Worm (Caenorhabditis elegans): Measurements from ENCODE around the gene fbxc-49.
"Not testable (repeated sequence)": the region's sequence is repeated elsewhere in the genome, so short reads cannot be mapped to it uniquely, and the experiment has no call there.

Gene fbxc-49

ce11 chrII:2046556-2046955 lies 37.4 kb upstream of the fbxc-49 start, which contains the start of gene math-1:
TSS of gene math-1 (minus strand) at chrII:2046656.
- TF ChIP-seq sox-4 (tag; optimal IDR thresholded peaks at IDR 0.05); ceh-63 (GFP tag; optimal IDR thresholded peaks at IDR 0.05); elt-3 (tag; optimal IDR thresholded peaks at IDR 0.05): not testable (repeated sequence)

ce11 chrII:2051372-2051771 lies 32.6 kb upstream of the fbxc-49 start, which contains the start of gene fbxb-35:
TSS of gene fbxb-35 (plus strand) at chrII:2051672.
- TF ChIP-seq aly-2 (tag; optimal IDR thresholded peaks at IDR 0.05) (no peak), dsc-1 (tag; optimal IDR thresholded peaks at IDR 0.05) (no peak), mef-2 (tag; optimal IDR thresholded peaks at IDR 0.05) (no peak), egl-13 (tag; optimal IDR thresholded peaks at IDR 0.05) (no peak), efl-1 (optimal IDR thresholded peaks at IDR 0.05) (no peak), efl-1 (GFP tag; optimal IDR thresholded peaks at IDR 0.05 in 1 of 2) (peak in 1 of 2 experiments; percentile 77)

DNA sequence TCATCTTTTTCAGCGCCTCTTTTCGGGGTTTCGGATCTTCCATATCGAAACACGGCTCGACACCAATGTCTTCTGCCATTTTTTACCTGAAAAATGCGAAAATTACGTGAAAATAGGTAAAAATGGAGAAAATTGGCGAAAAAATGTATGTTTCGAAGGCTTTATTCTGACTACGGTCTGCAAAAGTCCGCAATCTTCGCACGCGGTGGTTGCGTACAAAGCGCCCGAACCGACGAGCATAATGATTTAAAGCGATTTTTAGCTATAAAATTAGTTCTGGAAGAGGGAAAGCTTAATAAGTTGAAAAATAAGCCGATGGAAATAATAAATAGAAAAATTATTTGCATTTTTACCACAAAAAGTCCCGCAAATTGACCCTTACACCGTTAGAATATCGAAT lies 24.9 kb upstream of the fbxc-49 start, which contains the start of gene F07E5.5:
F07E5.5 (minus strand) TSS at position 86 of the 400 bp plus-strand sequence.
- TF ChIP-seq C04F5.9 (tag; optimal IDR thresholded peaks at IDR 0.05), result no peak
- TF ChIP-seq nhr-20 (tag; optimal IDR thresholded peaks at IDR 0.05), result no peak
- TF ChIP-seq fkh-4 (tag; optimal IDR thresholded peaks at IDR 0.05; ENCODE audit: borderline replicate concordance), result no peak
- TF ChIP-seq sox-4 (tag; optimal IDR thresholded peaks at IDR 0.05), result no peak
- TF ChIP-seq ztf-11 (tag; optimal IDR thresholded peaks at IDR 0.05), result no peak
- TF ChIP-seq nhr-76 (tag; optimal IDR thresholded peaks at IDR 0.05), result no peak
- peak; percentile 28 for TF ChIP-seq elt-2 (tag; optimal IDR thresholded peaks at IDR 0.05)
- no peak for TF ChIP-seq pqm-1 (tag; optimal IDR thresholded peaks at IDR 0.05)
- peak; percentile 27 for TF ChIP-seq vab-15 (tag; optimal IDR thresholded peaks at IDR 0.05)
- no peak for TF ChIP-seq ama-1 (optimal IDR thresholded peaks at IDR 0.05)
- TF ChIP-seq efl-1 (optimal IDR thresholded peaks at IDR 0.05), result peak; percentile 75 to 78
- peak; percentile 75 to 97 for TF ChIP-seq efl-1 (GFP tag; optimal IDR thresholded peaks at IDR 0.05 in 1 of 2)
- TF ChIP-seq nhr-85 (tag), result peak; percentile 68
- no peak for TF ChIP-seq snu-23 (GFP tag; optimal IDR thresholded peaks at IDR 0.05)
- TF ChIP-seq snpc-4 (tag; optimal IDR thresholded peaks at IDR 0.05), result peak; percentile 23
- TF ChIP-seq hlh-17 (GFP tag; optimal IDR thresholded peaks at IDR 0.05; ENCODE audit: borderline replicate concordance), result no peak
- peak; percentile 54 to 78 (median 74) for TF ChIP-seq dpl-1 (GFP tag; optimal IDR thresholded peaks at IDR 0.05)
- TF ChIP-seq nhr-47 (tag; optimal IDR thresholded peaks at IDR 0.05), result no peak
- no peak for TF ChIP-seq pag-3 (tag; optimal IDR thresholded peaks at IDR 0.05; ENCODE audit: borderline replicate concordance, insufficient read depth)
- TF ChIP-seq fkh-8 (tag; optimal IDR thresholded peaks at IDR 0.05), result peak; percentile 43
- TF ChIP-seq ceh-82 (tag; optimal IDR thresholded peaks at IDR 0.05), result peak; percentile 19 to 66 (median 64)
- peak; percentile 45 for TF ChIP-seq xbp-1 (tag; optimal IDR thresholded peaks at IDR 0.05)
- no peak for TF ChIP-seq Y116A8C.19 (tag; optimal IDR thresholded peaks at IDR 0.05; ENCODE audit: borderline replicate concordance)
- TF ChIP-seq unc-130 (tag; optimal IDR thresholded peaks at IDR 0.05), result peak; percentile 79
- no peak for TF ChIP-seq aly-2 (tag; optimal IDR thresholded peaks at IDR 0.05)
- TF ChIP-seq sptf-1 (tag; optimal IDR thresholded peaks at IDR 0.05), result no peak
- TF ChIP-seq grh-1 (GFP tag; IDR thresholded peaks at IDR 0.05), result no peak
- TF ChIP-seq irx-1 (tag; optimal IDR thresholded peaks at IDR 0.05), result no peak
- peak; percentile 49 for TF ChIP-seq nhr-19 (GFP tag; conservative IDR thresholded peaks at IDR 0.05)
- no peak for TF ChIP-seq ceh-90 (tag; optimal IDR thresholded peaks at IDR 0.05)
- peak; percentile 10 for TF ChIP-seq unc-86 (tag; optimal IDR thresholded peaks at IDR 0.05)
- TF ChIP-seq lir-3 (tag; optimal IDR thresholded peaks at IDR 0.05; ENCODE audit: poor library complexity), result no peak
- no peak for TF ChIP-seq jun-1 (tag; optimal IDR thresholded peaks at IDR 0.05)
- TF ChIP-seq unc-98 (GFP tag; IDR thresholded peaks at IDR 0.05), result no peak
- peak in 1 of 2 experiments; percentile 14 for TF ChIP-seq mdl-1 (tag; optimal IDR thresholded peaks at IDR 0.05)
- no peak for TF ChIP-seq ceh-8 (GFP tag; optimal IDR thresholded peaks at IDR 0.05)
- TF ChIP-seq swsn-7 (tag; optimal IDR thresholded peaks at IDR 0.05), result peak; percentile 51
- TF ChIP-seq nhr-77 (tag; optimal IDR thresholded peaks at IDR 0.05), result no peak
- no peak for TF ChIP-seq ets-5 (GFP tag; IDR thresholded peaks at IDR 0.05)
- TF ChIP-seq mef-2 (tag; optimal IDR thresholded peaks at IDR 0.05), result no peak
- TF ChIP-seq egl-27 (tag; optimal IDR thresholded peaks at IDR 0.05), result no peak
- peak; percentile 46 for TF ChIP-seq C16A3.4 (tag; optimal IDR thresholded peaks at IDR 0.05)
- no peak for TF ChIP-seq nhr-12 (tag; optimal IDR thresholded peaks at IDR 0.05)
- TF ChIP-seq lin-39 (tag; optimal IDR thresholded peaks at IDR 0.05), result peak; percentile 5
